Fruit fly (Drosophila melanogaster) whole organism, embryonic: ENCODE measurements around the gene CG10801.

ENCODE experiments used
- CG10321 ChIP-seq: fragments of 200-800 bp; sonication (Bioruptor generic); IDR thresholded peaks from 2 replicates; pipeline ENCODE4 v1.3.6; 2022; ENCODE audit warnings: missing biosample characterization, missing genetic modification characterization
- CG10543 ChIP-seq: fragments of 200-800 bp; sonication (Bioruptor generic); optimal IDR thresholded peaks from 3 replicates; lab custom pipeline; 2017; ENCODE audit warnings: missing biosample characterization, mild to moderate bottlenecking, missing genetic modification characterization, moderate library complexity
- CG11695 ChIP-seq: fragments of 200-800 bp; sonication (Bioruptor generic); IDR thresholded peaks from 3 replicates; pipeline ENCODE4 v1.3.6; 2022; ENCODE audit warnings: missing biosample characterization, missing genetic modification characterization
- CG11723 ChIP-seq: fragments of 200-800 bp; sonication (Bioruptor generic); optimal IDR thresholded peaks from 2 replicates; lab custom pipeline; 2017; ENCODE audit warnings: missing biosample characterization, mild to moderate bottlenecking, missing genetic modification characterization
- CG14050 ChIP-seq: fragments of 200-800 bp; sonication (Bioruptor generic); IDR thresholded peaks from 3 replicates; pipeline ENCODE4 v1.3.6; 2022; ENCODE audit warnings: missing biosample characterization, missing genetic modification characterization
- CG15269 ChIP-seq: fragments of 200-800 bp; sonication (Bioruptor generic); optimal IDR thresholded peaks from 2 replicates; lab custom pipeline; 2018; ENCODE audit warnings: missing biosample characterization, mild to moderate bottlenecking, missing genetic modification characterization, moderate library complexity
- CG16815 ChIP-seq: fragments of 200-800 bp; sonication (Bioruptor generic); optimal IDR thresholded peaks from 3 replicates; lab custom pipeline; 2017; ENCODE audit warnings: missing biosample characterization, mild to moderate bottlenecking, missing genetic modification characterization
- CG17328 ChIP-seq: fragments of 200-800 bp; sonication (Bioruptor generic); IDR thresholded peaks from 2 replicates; pipeline ENCODE4 v1.3.6; 2022; ENCODE audit warnings: missing biosample characterization, missing genetic modification characterization
- CG17361 ChIP-seq: fragments of 200-800 bp; sonication (Bioruptor generic); IDR thresholded peaks from 3 replicates; pipeline ENCODE4 v1.3.6; 2022; ENCODE audit warnings: missing biosample characterization, missing genetic modification characterization
- CG17568 ChIP-seq: fragments of 200-800 bp; sonication (Bioruptor generic); optimal IDR thresholded peaks from 2 replicates; lab custom pipeline; 2018; ENCODE audit warnings: missing biosample characterization, mild to moderate bottlenecking, missing genetic modification characterization, moderate library complexity
- CG17612 ChIP-seq: fragments of 200-800 bp; sonication (Bioruptor generic); IDR thresholded peaks from 2 replicates; pipeline ENCODE4 v1.3.6; 2022; ENCODE audit warnings: missing biosample characterization, missing genetic modification characterization
- CG2129 ChIP-seq: fragments of 200-800 bp; sonication (Bioruptor generic); IDR thresholded peaks from 2 replicates; pipeline ENCODE4 v1.3.6; 2022; ENCODE audit warnings: missing biosample characterization, missing genetic modification characterization; ENCODE audit not compliant: partially characterized antibody
- CG34422 ChIP-seq: fragments of 200-800 bp; sonication (Bioruptor generic); IDR thresholded peaks from 3 replicates; pipeline ENCODE4 v1.3.6; 2022; ENCODE audit warnings: missing biosample characterization, missing genetic modification characterization
- CG3847 ChIP-seq: fragments of 200-800 bp; sonication (Bioruptor generic); IDR thresholded peaks from 2 replicates; pipeline ENCODE4 v1.3.6; 2022; ENCODE audit warnings: missing biosample characterization, missing genetic modification characterization
- CG4617 ChIP-seq: fragments of 200-800 bp; sonication (Bioruptor generic); optimal IDR thresholded peaks from 3 replicates; lab custom pipeline; 2016; ENCODE audit warnings: missing biosample characterization, missing genetic modification characterization, borderline replicate concordance
- CG6175 ChIP-seq: fragments of 200-800 bp; sonication (Bioruptor generic); IDR thresholded peaks from 3 replicates; pipeline ENCODE4 v1.3.6; 2022; ENCODE audit warnings: missing biosample characterization, missing genetic modification characterization
- CG7271 ChIP-seq: fragments of 200-800 bp; sonication (Bioruptor generic); optimal IDR thresholded peaks from 2 replicates; lab custom pipeline; 2018; ENCODE audit warnings: missing biosample characterization, mild to moderate bottlenecking, missing genetic modification characterization, moderate library complexity
- CG8089 ChIP-seq: fragments of 200-800 bp; sonication (Bioruptor generic); optimal IDR thresholded peaks from 3 replicates; lab custom pipeline; 2016; ENCODE audit warnings: missing biosample characterization, missing genetic modification characterization
- CG8478 ChIP-seq: fragments of >200 bp; optimal IDR thresholded peaks from 2 replicates; lab custom pipeline; 2018
- CG9609 ChIP-seq: fragments of 200-800 bp; sonication (Bioruptor generic); optimal IDR thresholded peaks from 3 replicates; lab custom pipeline; 2016; ENCODE audit warnings: missing biosample characterization, missing genetic modification characterization
- Dad ChIP-seq: fragments of 200-800 bp; sonication (Bioruptor generic); optimal IDR thresholded peaks from 3 replicates; lab custom pipeline; 2016; ENCODE audit warnings: missing biosample characterization, missing genetic modification characterization
- Dfd ChIP-seq, 2 experiments: fragments of >200 bp; optimal IDR thresholded peaks; 2 replicates each; lab custom pipeline; 2017; ENCODE audit warnings: missing biosample characterization in 2 of 2, missing genetic modification characterization in 2 of 2
- Dip2 ChIP-seq: fragments of 200-800 bp; sonication (Bioruptor generic); IDR thresholded peaks from 2 replicates; pipeline ENCODE4 v1.3.6; 2022; ENCODE audit warnings: missing biosample characterization, missing genetic modification characterization
- Gsc ChIP-seq: fragments of 200-800 bp; sonication (Bioruptor generic); IDR thresholded peaks from 2 replicates; pipeline ENCODE4 v1.3.6; 2022; ENCODE audit warnings: missing biosample characterization, missing genetic modification characterization
- Hey ChIP-seq: fragments of 200-800 bp; sonication (Bioruptor generic); optimal IDR thresholded peaks from 3 replicates; lab custom pipeline; 2018; ENCODE audit warnings: missing biosample characterization, mild to moderate bottlenecking, missing genetic modification characterization
- Lhr ChIP-seq: fragments of 200-800 bp; sonication (Bioruptor generic); optimal IDR thresholded peaks from 3 replicates; lab custom pipeline; 2017; ENCODE audit warnings: mild to moderate bottlenecking, missing biosample characterization, missing genetic modification reagents, missing genetic modification characterization
- Opbp ChIP-seq: fragments of 200-800 bp; sonication (Bioruptor generic); IDR thresholded peaks from 3 replicates; pipeline ENCODE4 v1.3.6; 2022; ENCODE audit warnings: missing biosample characterization, missing genetic modification characterization; ENCODE audit not compliant: partially characterized antibody
- Ptx1 ChIP-seq: fragments of 200-800 bp; sonication (Bioruptor generic); IDR thresholded peaks from 2 replicates; pipeline ENCODE4 v1.3.6; 2022; ENCODE audit warnings: missing biosample characterization, missing genetic modification characterization
- chinmo ChIP-seq: fragments of 200-800 bp; sonication (Bioruptor generic); IDR thresholded peaks from 4 replicates; pipeline ENCODE4 v1.3.6; 2022; ENCODE audit warnings: missing biosample characterization, missing genetic modification characterization; ENCODE audit not compliant: partially characterized antibody
- chn ChIP-seq: fragments of 200-800 bp; sonication (Bioruptor generic); optimal IDR thresholded peaks from 2 replicates; lab custom pipeline; 2016; ENCODE audit warnings: missing biosample characterization, missing genetic modification characterization
- danr ChIP-seq: fragments of 200-800 bp; sonication (Bioruptor generic); IDR thresholded peaks from 2 replicates; pipeline ENCODE4 v1.3.6; 2022; ENCODE audit warnings: missing biosample characterization, missing genetic modification characterization
- dmrt11E ChIP-seq: fragments of 200-800 bp; sonication (Bioruptor generic); optimal IDR thresholded peaks from 3 replicates; lab custom pipeline; 2018; ENCODE audit warnings: missing biosample characterization, mild to moderate bottlenecking, missing genetic modification characterization, moderate library complexity
- fu2 ChIP-seq: fragments of 200-800 bp; sonication (Bioruptor generic); optimal IDR thresholded peaks from 2 replicates; lab custom pipeline; 2016; ENCODE audit warnings: missing biosample characterization, missing genetic modification characterization
- gfzf ChIP-seq: fragments of 200-800 bp; sonication (Bioruptor generic); optimal IDR thresholded peaks from 2 replicates; lab custom pipeline; 2016; ENCODE audit warnings: missing biosample characterization, mild to moderate bottlenecking, missing genetic modification characterization, moderate library complexity
- h ChIP-seq: fragments of >200 bp; optimal IDR thresholded peaks from 2 replicates; lab custom pipeline; 2017
- inv ChIP-seq: fragments of 200-800 bp; sonication (Bioruptor generic); IDR thresholded peaks from 2 replicates; pipeline ENCODE4 v1.3.6; 2022; ENCODE audit warnings: missing biosample characterization, missing genetic modification characterization; ENCODE audit not compliant: partially characterized antibody
- jing ChIP-seq: fragments of 200-800 bp; sonication (Bioruptor generic); optimal IDR thresholded peaks from 2 replicates; lab custom pipeline; 2018; ENCODE audit warnings: missing biosample characterization, mild to moderate bottlenecking, missing genetic modification characterization
- luna ChIP-seq: fragments of 200-800 bp; sonication (Bioruptor generic); optimal IDR thresholded peaks from 2 replicates; lab custom pipeline; 2016; ENCODE audit warnings: missing biosample characterization, missing genetic modification characterization
- mld ChIP-seq: fragments of 200-800 bp; sonication (Bioruptor generic); IDR thresholded peaks from 3 replicates; pipeline ENCODE4 v1.3.6; 2022; ENCODE audit warnings: missing biosample characterization, missing genetic modification characterization; ENCODE audit not compliant: partially characterized antibody
- phol ChIP-seq: fragments of 200-800 bp; sonication (Bioruptor generic); optimal IDR thresholded peaks from 3 replicates; lab custom pipeline; 2018; ENCODE audit warnings: missing biosample characterization, mild to moderate bottlenecking, missing genetic modification characterization, moderate library complexity
- salm ChIP-seq: fragments of 200-800 bp; sonication (Bioruptor generic); optimal IDR thresholded peaks from 2 replicates; lab custom pipeline; 2018; ENCODE audit warnings: missing biosample characterization, mild to moderate bottlenecking, missing genetic modification characterization
- seq ChIP-seq: fragments of 200-800 bp; sonication (Bioruptor generic); IDR thresholded peaks from 2 replicates; pipeline ENCODE4 v1.3.6; 2022; ENCODE audit warnings: missing biosample characterization, missing genetic modification characterization
- sim ChIP-seq: fragments of 200-800 bp; sonication (Bioruptor generic); IDR thresholded peaks from 2 replicates; pipeline ENCODE4 v1.3.6; 2022; ENCODE audit warnings: missing biosample characterization, missing genetic modification characterization
- slp2 ChIP-seq: fragments of 200-800 bp; sonication (Bioruptor generic); optimal IDR thresholded peaks from 2 replicates; lab custom pipeline; 2016; ENCODE audit warnings: missing biosample characterization, missing genetic modification characterization
- sna ChIP-seq: fragments of 200-800 bp; sonication (Bioruptor generic); IDR thresholded peaks from 2 replicates; pipeline ENCODE4 v1.3.6; 2022; ENCODE audit warnings: missing biosample characterization, missing genetic modification characterization; ENCODE audit not compliant: partially characterized antibody
- tna ChIP-seq: fragments of 200-800 bp; sonication (Bioruptor generic); IDR thresholded peaks from 2 replicates; pipeline ENCODE4 v1.3.6; 2022; ENCODE audit warnings: missing biosample characterization, missing genetic modification characterization; ENCODE audit not compliant: partially characterized antibody
- unpg ChIP-seq: fragments of 200-800 bp; sonication (Bioruptor generic); optimal IDR thresholded peaks from 3 replicates; lab custom pipeline; 2018; ENCODE audit warnings: missing biosample characterization, mild to moderate bottlenecking, missing genetic modification characterization, moderate library complexity
- zf30C ChIP-seq: fragments of 200-800 bp; sonication (Bioruptor generic); optimal IDR thresholded peaks from 3 replicates; lab custom pipeline; 2018; ENCODE audit warnings: missing biosample characterization, mild to moderate bottlenecking, missing genetic modification characterization

The CG10801 gene

dm6 chrX:3482119-3483014 is 22.0 kb downstream of the CG10801 start, which contains the start of the genes CG10804 and CG10802 (continued):
- TF ChIP-seq CG17361 = peak; percentile 82
- peak; percentile 24; the same call in 1 of the 3 replicates for TF ChIP-seq Opbp (GFP tag; lab: Robert Waterston, UW)
- TF ChIP-seq CG7271 (tag; lab: Kevin White, UChicago) = no peak
- TF ChIP-seq CG11723 (GFP tag; lab: Kevin White, UChicago) = peak; percentile 37
- peak; percentile 80 for TF ChIP-seq slp2 (GFP tag; lab: Kevin White, UChicago)
- TF ChIP-seq CG11695 (GFP tag; lab: Robert Waterston, UW) = peak; percentile 67; the same call in 2 of the 3 replicates
- TF ChIP-seq CG4617 (GFP tag; lab: Kevin White, UChicago) = peak; percentile 53
- TF ChIP-seq zf30C (GFP tag; lab: Kevin White, UChicago) = no peak
- peak; percentile 67 for TF ChIP-seq CG8089 (GFP tag; lab: Kevin White, UChicago)
- no peak for TF ChIP-seq h (lab: Kevin White, UChicago)
- TF ChIP-seq CG14050 (GFP tag; lab: Robert Waterston, UW) = peak; percentile 58; the same call in 2 of the 3 replicates
- peak; percentile 79 for TF ChIP-seq CG3847
- no peak for TF ChIP-seq Dfd (GFP tag; optimal IDR thresholded peaks at IDR 0.05; lab: Kevin White, UChicago)
- no peak for TF ChIP-seq Hey
- peak; percentile 69 for TF ChIP-seq Lhr (GFP tag; lab: Kevin White, UChicago)
- no peak for TF ChIP-seq CG6175
- TF ChIP-seq gfzf (GFP tag; lab: Kevin White, UChicago) = peak; percentile 74
- TF ChIP-seq danr = peak; percentile 72
- TF ChIP-seq tna (GFP tag; lab: Robert Waterston, UW) = peak; percentile 12; the same call in 1 of the 2 replicates
- TF ChIP-seq Ptx1 (GFP tag; lab: Robert Waterston, UW) = peak; percentile 93
- peak; percentile 83 for TF ChIP-seq chn (GFP tag; lab: Kevin White, UChicago)
- TF ChIP-seq CG17328 (GFP tag; lab: Robert Waterston, UW) = peak; percentile 67
- peak; percentile 46; the same call in 1 of the 2 replicates for TF ChIP-seq CG17612 (GFP tag; lab: Robert Waterston, UW)
- peak; percentile 64 for TF ChIP-seq dmrt11E (tag; lab: Kevin White, UChicago)
- peak; percentile 53 for TF ChIP-seq CG10543 (GFP tag; lab: Kevin White, UChicago)
- TF ChIP-seq jing (GFP tag; lab: Kevin White, UChicago) = peak; percentile 3
- TF ChIP-seq CG2129 = peak; percentile 49; the same call in 1 of the 2 replicates
- no peak for TF ChIP-seq CG15269 (tag; lab: Kevin White, UChicago)
- TF ChIP-seq salm (tag; lab: Kevin White, UChicago) = no peak
- TF ChIP-seq Gsc (GFP tag; lab: Robert Waterston, UW) = no peak; the same call in 1 of the 2 replicates
- TF ChIP-seq Dad (GFP tag; lab: Kevin White, UChicago) = peak; percentile 39
- TF ChIP-seq chinmo (GFP tag; lab: Robert Waterston, UW) = no peak
- TF ChIP-seq mld = no peak
- TF ChIP-seq Dip2 (GFP tag; lab: Robert Waterston, UW) = no peak
- TF ChIP-seq luna = peak; percentile 40
- TF ChIP-seq CG16815 (GFP tag; lab: Kevin White, UChicago) = peak; percentile 52
- TF ChIP-seq CG8478 (lab: Kevin White, UChicago) = no peak
- TF ChIP-seq CG17568 (GFP tag; lab: Kevin White, UChicago) = no peak
- peak; percentile 78 for TF ChIP-seq phol (tag; lab: Kevin White, UChicago)
- peak; percentile 78 for TF ChIP-seq sim (GFP tag; lab: Robert Waterston, UW)
- peak; percentile 74 for TF ChIP-seq sna
- peak; percentile 67 for TF ChIP-seq inv
- peak; percentile 70 for TF ChIP-seq seq (GFP tag; lab: Robert Waterston, UW)
- peak; percentile 86 for TF ChIP-seq CG34422 (GFP tag; lab: Robert Waterston, UW)
- TF ChIP-seq unpg (GFP tag; lab: Kevin White, UChicago) = peak; percentile 70
- TF ChIP-seq fu2 (GFP tag; lab: Kevin White, UChicago) = peak; percentile 74
- TF ChIP-seq CG9609 (GFP tag; lab: Kevin White, UChicago) = peak; percentile 79
- 0 out of 2 replicates have a peak, but pooled peaks have one; percentile 9 for TF ChIP-seq CG10321 (GFP tag; lab: Robert Waterston, UW)
